Worm (Caenorhabditis elegans): Measurements from ENCODE around the gene iglr-2.

Gene iglr-2

DNA sequence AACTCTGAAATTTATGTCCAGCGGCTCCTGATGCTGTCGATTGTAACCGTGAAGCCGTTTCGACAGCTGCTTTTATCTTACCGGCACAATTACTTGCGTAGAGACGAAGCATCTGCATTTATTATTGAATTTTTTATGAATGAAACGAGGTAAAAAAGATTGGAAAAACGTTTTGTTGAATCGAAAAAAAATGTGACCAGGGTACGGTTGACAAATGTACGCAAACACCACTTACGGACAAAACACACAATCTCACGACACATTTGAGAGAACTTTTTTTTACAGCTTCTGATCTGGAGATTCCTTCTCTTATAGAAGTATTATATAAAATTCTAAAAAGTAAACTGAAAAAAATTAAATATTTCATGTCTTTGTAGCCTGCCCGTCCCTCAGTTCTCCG lies 668 bp upstream of the iglr-2 start, which contains the start of the genes mrps-18A and ZC262.2:
Gene mrps-18A, minus strand, starts transcription at position 141 of the 400 bp plus-strand sequence.
Gene ZC262.2, plus strand, starts transcription at position 284 of the 400 bp plus-strand sequence.
- TF ChIP-seq lin-11 (tag; optimal IDR thresholded peaks at IDR 0.05), result no peak
- TF ChIP-seq nfya-1 (tag; optimal IDR thresholded peaks at IDR 0.05), result peak; percentile 9
- TF ChIP-seq hlh-30 (tag; optimal IDR thresholded peaks at IDR 0.05; ENCODE audit: insufficient read depth), result peak; percentile 62
- no peak for TF ChIP-seq unc-55 (GFP tag; optimal IDR thresholded peaks at IDR 0.05)

DNA sequence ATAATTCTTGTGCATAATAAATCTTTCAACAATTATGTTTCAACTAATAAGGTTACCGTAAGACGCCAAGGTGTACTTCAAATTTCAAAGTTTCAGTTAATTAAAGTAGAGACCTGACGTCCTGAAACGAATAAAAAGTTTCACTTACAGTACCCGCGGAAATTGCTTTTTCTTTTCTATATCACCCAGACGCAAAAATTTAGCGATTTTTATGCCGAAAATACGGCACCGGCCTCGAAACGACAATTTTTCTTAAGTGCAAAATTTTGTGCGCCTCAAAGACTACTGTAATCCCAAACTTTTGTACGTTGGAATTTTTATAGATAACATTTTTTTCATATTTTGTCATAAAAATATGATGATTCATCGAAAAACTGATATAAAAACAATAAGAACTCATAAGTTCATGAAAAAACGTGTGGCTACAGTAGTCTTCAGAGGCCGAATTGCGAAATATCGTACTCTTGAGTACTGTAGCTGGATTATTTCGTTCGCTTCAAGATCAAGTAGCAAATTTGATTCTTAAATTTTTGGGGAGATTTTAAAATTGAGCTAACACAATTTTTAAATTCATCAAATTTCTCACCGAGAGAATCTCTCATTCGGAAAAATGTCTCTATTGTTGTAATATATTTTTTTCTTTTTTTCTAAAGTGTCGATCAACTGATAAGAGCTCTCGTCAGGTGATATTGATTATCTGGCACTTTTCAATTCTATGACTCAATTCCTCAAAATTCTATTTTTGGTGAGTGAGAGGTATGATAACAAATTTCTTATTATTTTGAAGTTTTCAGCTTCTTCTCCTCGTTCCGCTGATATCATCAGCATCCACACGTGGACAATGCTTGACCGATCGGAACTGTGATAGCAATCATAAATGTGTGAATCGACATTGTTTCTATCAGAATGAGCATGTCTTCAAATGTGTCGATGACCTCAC lies 5.3 kb downstream of the iglr-2 start, which contains the start of gene ZC262.13:
Gene ZC262.13, plus strand, starts transcription at position 641 of the 940 bp plus-strand sequence.
- TF ChIP-seq hlh-13 (GFP tag; optimal IDR thresholded peaks at IDR 0.05) (no peak), hlh-30 (tag; optimal IDR thresholded peaks at IDR 0.05; ENCODE audit: insufficient read depth) (no peak), pat-9 (tag; optimal IDR thresholded peaks at IDR 0.05) (no peak), nfya-1 (tag; optimal IDR thresholded peaks at IDR 0.05) (no peak), fkh-10 (GFP tag; optimal IDR thresholded peaks at IDR 0.05) (no peak), ceh-18 (tag; optimal IDR thresholded peaks at IDR 0.05) (no peak)

DNA sequence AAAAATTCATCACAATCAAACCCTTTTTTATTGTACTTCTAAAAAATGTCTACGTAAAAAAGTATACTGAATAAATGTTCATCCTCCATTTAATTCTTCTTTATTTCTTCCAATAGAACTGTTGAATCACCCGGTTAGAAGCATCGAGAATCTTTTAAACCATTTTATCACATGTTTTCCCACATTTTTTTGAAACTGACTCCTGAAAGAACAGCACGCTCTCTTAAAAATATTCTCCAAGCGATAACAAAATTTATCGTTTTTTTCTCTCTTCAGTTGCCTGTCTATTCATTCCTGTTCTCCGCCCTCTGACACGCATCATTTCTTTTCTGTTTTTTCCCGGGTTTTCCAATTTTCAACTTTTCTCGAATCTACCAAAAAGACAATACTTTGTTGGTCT lies 6.7 kb downstream of the iglr-2 start, which contains the start of gene F10E9.12:
Gene F10E9.12, plus strand, starts transcription at position 131 of the 400 bp plus-strand sequence.
- TF ChIP-seq K02D7.2 (tag; optimal IDR thresholded peaks at IDR 0.05), result no peak
- no peak for TF ChIP-seq odd-2 (tag; optimal IDR thresholded peaks at IDR 0.05)
- no peak for TF ChIP-seq ahr-1 (tag; optimal IDR thresholded peaks at IDR 0.05)
- TF ChIP-seq Y22D7AL.16 (tag; optimal IDR thresholded peaks at IDR 0.05), result no peak
- TF ChIP-seq nhr-232 (tag; optimal IDR thresholded peaks at IDR 0.05), result no peak
- TF ChIP-seq pha-2 (tag; optimal IDR thresholded peaks at IDR 0.05), result no peak
- TF ChIP-seq unc-55 (GFP tag; optimal IDR thresholded peaks at IDR 0.05), result no peak
- no peak for TF ChIP-seq ttx-3 (tag; optimal IDR thresholded peaks at IDR 0.05)
- no peak for TF ChIP-seq ztf-16 (tag; optimal IDR thresholded peaks at IDR 0.05)
- TF ChIP-seq dmd-4 (tag; optimal IDR thresholded peaks at IDR 0.05; ENCODE audit: borderline replicate concordance), result no peak
- no peak for TF ChIP-seq ref-2 (tag; optimal IDR thresholded peaks at IDR 0.05)
- no peak for TF ChIP-seq pros-1 (tag; optimal IDR thresholded peaks at IDR 0.05)
- TF ChIP-seq hlh-8 (tag; optimal IDR thresholded peaks at IDR 0.05), result no peak
- no peak for TF ChIP-seq unc-42 (tag; optimal IDR thresholded peaks at IDR 0.05)
- TF ChIP-seq eyg-1 (tag; optimal IDR thresholded peaks at IDR 0.05), result no peak
- TF ChIP-seq ceh-14 (tag; optimal IDR thresholded peaks at IDR 0.05), result no peak
- no peak for TF ChIP-seq ceh-31 (tag; optimal IDR thresholded peaks at IDR 0.05)
- TF ChIP-seq ceh-9 (tag; optimal IDR thresholded peaks at IDR 0.05), result no peak
- no peak for TF ChIP-seq ceh-22 (tag; optimal IDR thresholded peaks at IDR 0.05)

DNA sequence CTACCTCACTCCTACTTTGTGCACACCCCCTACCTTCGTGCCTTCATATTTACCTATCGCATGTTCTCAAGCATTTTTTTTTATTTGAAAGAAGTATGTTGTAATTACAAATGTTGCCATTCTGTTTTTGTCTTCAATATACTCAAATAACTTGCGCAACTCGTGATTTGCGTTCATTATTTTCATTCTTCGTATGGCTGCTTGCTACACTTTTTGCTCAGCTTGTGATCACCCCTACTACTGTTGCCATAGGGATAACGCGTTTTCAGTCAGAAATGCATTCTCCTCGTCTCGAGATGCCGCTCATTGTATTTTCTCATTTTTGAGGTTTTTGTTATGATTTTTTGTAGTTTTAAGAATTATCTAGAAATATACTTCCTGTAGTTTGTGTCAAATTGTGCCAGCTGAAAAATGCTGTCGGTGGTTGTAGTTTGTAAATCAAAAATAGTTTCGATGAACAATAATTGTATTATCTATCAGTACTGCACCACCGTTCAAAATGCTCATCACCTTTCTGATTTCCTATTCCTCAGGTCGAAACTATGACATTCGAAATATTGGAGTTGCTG lies 8.4 kb downstream of the iglr-2 start, which contains the start of gene F10E9.1:
Gene F10E9.1, plus strand, starts transcription at position 519 of the 569 bp plus-strand sequence.
- no peak for TF ChIP-seq pros-1 (tag; optimal IDR thresholded peaks at IDR 0.05)
- no peak for TF ChIP-seq lim-6 (tag; optimal IDR thresholded peaks at IDR 0.05)
- TF ChIP-seq dmd-4 (tag; optimal IDR thresholded peaks at IDR 0.05; ENCODE audit: borderline replicate concordance), result no peak
- no peak for TF ChIP-seq sox-4 (tag; optimal IDR thresholded peaks at IDR 0.05)
- TF ChIP-seq F13H6.1 (tag; optimal IDR thresholded peaks at IDR 0.05), result no peak
- no peak for TF ChIP-seq tbx-7 (tag; optimal IDR thresholded peaks at IDR 0.05)
- TF ChIP-seq unc-3 (GFP tag; conservative IDR thresholded peaks at IDR 0.05), result no peak
- TF ChIP-seq unc-3 (tag; optimal IDR thresholded peaks at IDR 0.05), result no peak
- no peak for TF ChIP-seq fkh-6 (tag; optimal IDR thresholded peaks at IDR 0.05)
- TF ChIP-seq K02D7.2 (tag; optimal IDR thresholded peaks at IDR 0.05), result no peak
- no peak for TF ChIP-seq unc-86 (tag; optimal IDR thresholded peaks at IDR 0.05)
- TF ChIP-seq odd-2 (tag; optimal IDR thresholded peaks at IDR 0.05), result no peak
- no peak for TF ChIP-seq ahr-1 (tag; optimal IDR thresholded peaks at IDR 0.05)
- TF ChIP-seq pax-1 (tag; optimal IDR thresholded peaks at IDR 0.05), result no peak
- TF ChIP-seq ceh-48 (tag; optimal IDR thresholded peaks at IDR 0.05), result no peak
- TF ChIP-seq unc-42 (tag; optimal IDR thresholded peaks at IDR 0.05), result no peak
- TF ChIP-seq lin-11 (tag; optimal IDR thresholded peaks at IDR 0.05), result no peak
- TF ChIP-seq nhr-232 (tag; optimal IDR thresholded peaks at IDR 0.05), result no peak
- TF ChIP-seq sdc-2 (tag; optimal IDR thresholded peaks at IDR 0.05), result no peak
- no peak for TF ChIP-seq fkh-10 (GFP tag; optimal IDR thresholded peaks at IDR 0.05)
- TF ChIP-seq ceh-19 (GFP tag; optimal IDR thresholded peaks at IDR 0.05), result no peak
